Worm (Caenorhabditis elegans): ENCODE data around the gene F59C12.3.

F59C12.3 gene

ce11 chrX:16618129-16618525 is 8.8 kb upstream of the F59C12.3 start (continued):
- TF ChIP-seq F10B5.3 (tag; optimal IDR thresholded peaks at IDR 0.05) (no peak), rbr-2 (tag; optimal IDR thresholded peaks at IDR 0.05) (no peak), aly-2 (tag; optimal IDR thresholded peaks at IDR 0.05) (no peak), zag-1 (tag; optimal IDR thresholded peaks at IDR 0.05) (no peak), dve-1 (tag; optimal IDR thresholded peaks at IDR 0.05; ENCODE audit: insufficient read depth) (peak; percentile 5), gei-8 (GFP tag; optimal IDR thresholded peaks at IDR 0.05) (no peak), F49E8.2 (tag; optimal IDR thresholded peaks at IDR 0.05; ENCODE audit: borderline replicate concordance) (no peak), nhr-237 (tag; optimal IDR thresholded peaks at IDR 0.05) (no peak), cey-2 (tag; optimal IDR thresholded peaks at IDR 0.05; ENCODE audit: borderline replicate concordance, insufficient read depth) (no peak), ceh-20 (GFP tag; IDR thresholded peaks at IDR 0.05) (0 out of 2 replicates have a peak, but pooled peaks have one; percentile 8), saeg-2 (GFP tag; IDR thresholded peaks at IDR 0.05) (no peak), lir-3 (tag; optimal IDR thresholded peaks at IDR 0.05) (no peak), daf-16 (GFP tag; optimal IDR thresholded peaks at IDR 0.05) (peak in 1 of 2 experiments; percentile 29), daf-16 (tag; optimal IDR thresholded peaks at IDR 0.05) (no peak), zfp-2 (tag; optimal IDR thresholded peaks at IDR 0.05) (no peak), lsy-2 (tag; optimal IDR thresholded peaks at IDR 0.05) (no peak), lin-15B (tag; optimal IDR thresholded peaks at IDR 0.05) (no peak), mdl-1 (tag; optimal IDR thresholded peaks at IDR 0.05) (no peak), mep-1 (tag; optimal IDR thresholded peaks at IDR 0.05) (no peak), nhr-76 (tag; optimal IDR thresholded peaks at IDR 0.05) (no peak), aha-1 (tag) (no peak), Y105C5A.15 (GFP tag; IDR thresholded peaks at IDR 0.05) (no peak), F26F4.8 (GFP tag; conservative IDR thresholded peaks at IDR 0.05) (0 out of 2 replicates have a peak, but pooled peaks have one; percentile 46), lin-38 (GFP tag; IDR thresholded peaks at IDR 0.05) (peak; percentile 5; the same call in 1 of the 2 replicates), hlh-30 (tag; optimal IDR thresholded peaks at IDR 0.05; ENCODE audit: insufficient read depth) (peak; percentile 66), hmg-1.1 (GFP tag; IDR thresholded peaks at IDR 0.05) (no peak), fkh-10 (GFP tag; optimal IDR thresholded peaks at IDR 0.05) (no peak), egl-43 (GFP tag; IDR thresholded peaks at IDR 0.05) (peak; percentile 58), nhr-42 (GFP tag; IDR thresholded peaks at IDR 0.05) (no peak), pha-4 (GFP tag; IDR thresholded peaks at IDR 0.05) (peak; percentile 16; the same call in 1 of the 2 replicates), pha-4 (tag; optimal IDR thresholded peaks at IDR 0.05) (no peak), daf-8 (GFP tag; IDR thresholded peaks at IDR 0.05) (no peak), dpl-1 (GFP tag; optimal IDR thresholded peaks at IDR 0.05) (no peak), tra-1 (GFP tag; IDR thresholded peaks at IDR 0.05) (0 out of 2 replicates have a peak, but pooled peaks have one; percentile 29), lin-13 (GFP tag; optimal IDR thresholded peaks at IDR 0.05) (no peak), F37D6.2 (tag; optimal IDR thresholded peaks at IDR 0.05) (no peak), ztf-7 (tag; optimal IDR thresholded peaks at IDR 0.05) (no peak), R02D3.7 (tag; optimal IDR thresholded peaks at IDR 0.05) (no peak), mdt-29 (GFP tag; IDR thresholded peaks at IDR 0.05) (0 out of 2 replicates have a peak, but pooled peaks have one; percentile 13), attf-4 (tag; optimal IDR thresholded peaks at IDR 0.05) (no peak), mxl-3 (GFP tag; optimal IDR thresholded peaks at IDR 0.05) (no peak), nhr-77 (tag; optimal IDR thresholded peaks at IDR 0.05) (no peak), ceh-44 (GFP tag; IDR thresholded peaks at IDR 0.05) (0 out of 2 replicates have a peak, but pooled peaks have one; percentile 8), ceh-28 (tag; optimal IDR thresholded peaks at IDR 0.05) (no peak), ZK337.2 (GFP tag; IDR thresholded peaks at IDR 0.05) (no peak), zip-11 (GFP tag; IDR thresholded peaks at IDR 0.05) (no peak), daf-19 (GFP tag; conservative IDR thresholded peaks at IDR 0.05) (no peak), ztf-11 (tag; optimal IDR thresholded peaks at IDR 0.05) (no peak), dmd-6 (GFP tag; IDR thresholded peaks at IDR 0.05) (peak; percentile 11; the same call in 1 of the 2 replicates), lin-1 (GFP tag; IDR thresholded peaks at IDR 0.05) (no peak), madf-5 (GFP tag; IDR thresholded peaks at IDR 0.05) (no peak), unc-130 (GFP tag; optimal IDR thresholded peaks at IDR 0.05) (no peak)
